Worm (Caenorhabditis elegans) whole organism, L4 larva: ENCODE data around the gene tyra-2.

ENCODE experiments used
- ceh-82 ChIP-seq: sonication (generic microtip); optimal IDR thresholded peaks from 2 replicates; lab custom pipeline; 2017; ENCODE audit warnings: missing biosample characterization, missing genetic modification characterization
- ztf-11 ChIP-seq: fragments of 150-350 bp; optimal IDR thresholded peaks from 2 replicates; lab custom pipeline; 2014; ENCODE audit warnings: missing biosample characterization, missing genetic modification characterization

- no peak for TF ChIP-seq ztf-11 (tag; lab: Kevin White, UChicago)
- TF ChIP-seq ceh-82 (tag; lab: Kevin White, UChicago) = no peak
Observed at ce11 chrX:6956299-6956698, 49.1 kb downstream of the tyra-2 start, which contains the start of gene inx-1.
